Fruit fly (Drosophila melanogaster) whole organism, prepupa: ENCODE measurements around the gene Acbp6.

Source experiments
- CG10669 ChIP-seq: fragments of 200-800 bp; sonication (Bioruptor generic); optimal IDR thresholded peaks from 3 replicates; lab custom pipeline; 2018; ENCODE audit warnings: missing biosample characterization, mild to moderate bottlenecking, missing genetic modification characterization, moderate library complexity
- CG11294 ChIP-seq: fragments of 200-800 bp; sonication (Bioruptor generic); IDR thresholded peaks from 2 replicates; pipeline ENCODE4 v1.3.6; 2022; ENCODE audit warnings: missing biosample characterization, missing genetic modification characterization
- Gug ChIP-seq: fragments of 200-800 bp; sonication (Bioruptor generic); IDR thresholded peaks from 2 replicates; pipeline ENCODE4 v1.3.6; 2022; ENCODE audit warnings: missing biosample characterization, missing genetic modification characterization
- Sox102F ChIP-seq: fragments of 200-800 bp; sonication (Bioruptor generic); optimal IDR thresholded peaks from 2 replicates; lab custom pipeline; 2016; ENCODE audit warnings: missing biosample characterization, mild to moderate bottlenecking, missing genetic modification characterization
- achi ChIP-seq: fragments of 200-800 bp; sonication (Bioruptor generic); optimal IDR thresholded peaks from 3 replicates; lab custom pipeline; 2016; ENCODE audit warnings: missing biosample characterization, missing genetic modification characterization
- net ChIP-seq: fragments of 200-800 bp; sonication (Bioruptor generic); optimal IDR thresholded peaks from 3 replicates; lab custom pipeline; 2016; ENCODE audit warnings: missing biosample characterization, missing genetic modification characterization
- salr ChIP-seq, 2 experiments: fragments of 200-800 bp; sonication (Bioruptor generic); optimal IDR thresholded peaks; 3 replicates each; lab custom pipeline; 2016 to 2018; ENCODE audit warnings: missing biosample characterization in 2 of 2, missing genetic modification characterization in 2 of 2, mild to moderate bottlenecking in 1 of 2
- svp ChIP-seq: fragments of 200-800 bp; sonication (Bioruptor generic); peaks from one replicate; lab custom pipeline; 2016; ENCODE audit warnings: missing biosample characterization, missing genetic modification characterization

DNA sequence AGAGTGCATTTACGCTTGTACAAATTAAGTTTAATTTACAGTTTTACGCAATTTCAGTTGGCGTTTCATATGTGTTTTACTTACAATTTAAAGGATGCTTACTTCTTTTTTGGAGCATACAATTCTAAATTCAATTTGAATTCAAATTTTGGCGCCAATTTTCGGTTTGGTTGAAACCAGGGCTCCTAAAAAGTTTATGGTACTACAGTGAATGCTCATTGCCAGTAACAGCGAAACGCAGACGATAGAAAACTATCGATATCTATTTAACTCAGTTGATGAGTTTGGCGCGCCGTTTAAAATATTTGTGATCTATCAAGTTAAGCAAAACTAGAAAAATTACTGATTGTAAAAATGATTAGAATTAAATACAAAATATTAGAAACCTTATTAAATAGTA is 34.7 kb upstream of the Acbp6 start:
- TF ChIP-seq salr (GFP tag; optimal IDR thresholded peaks at IDR 0.05; lab: Kevin White, UChicago), result no peak
- no peak for TF ChIP-seq net
- TF ChIP-seq CG10669, result no peak
- TF ChIP-seq achi (GFP tag; lab: Kevin White, UChicago), result no peak
- TF ChIP-seq svp (GFP tag; lab: Kevin White, UChicago), result no peak
- TF ChIP-seq Sox102F (GFP tag; lab: Kevin White, UChicago), result no peak
- TF ChIP-seq Gug (GFP tag; lab: Robert Waterston, UW), result no peak
- no peak for TF ChIP-seq CG11294 (GFP tag; lab: Robert Waterston, UW)
